Fruit fly (Drosophila melanogaster) ovary, adult (tissue): ENCODE data around the gene Cyp4ae1.

Experiments used
- CG17801 ChIP-seq: fragments of 200-800 bp; optimal IDR thresholded peaks from 2 replicates; lab custom pipeline; 2019; ENCODE audit warnings: missing biosample characterization, mild to moderate bottlenecking, missing genetic modification characterization, moderate library complexity; ENCODE audit not compliant: partially characterized antibody

Cyp4ae1 gene

dm6 chrX:2142935-2143312 lies 35.9 kb upstream of the Cyp4ae1 start:
- TF ChIP-seq CG17801, result no peak

- TF ChIP-seq CG17801, result peak; percentile 73
These were observed 33.7 kb upstream of the Cyp4ae1 start, which contains the start of gene Pgd for dm6 chrX:2145114-2145513. Gene Pgd, plus strand, starts transcription at chrX:2145136.

dm6 chrX:2145690-2146470 lies 32.9 kb upstream of the Cyp4ae1 start:
- peak; percentile 80 for TF ChIP-seq CG17801

DNA sequence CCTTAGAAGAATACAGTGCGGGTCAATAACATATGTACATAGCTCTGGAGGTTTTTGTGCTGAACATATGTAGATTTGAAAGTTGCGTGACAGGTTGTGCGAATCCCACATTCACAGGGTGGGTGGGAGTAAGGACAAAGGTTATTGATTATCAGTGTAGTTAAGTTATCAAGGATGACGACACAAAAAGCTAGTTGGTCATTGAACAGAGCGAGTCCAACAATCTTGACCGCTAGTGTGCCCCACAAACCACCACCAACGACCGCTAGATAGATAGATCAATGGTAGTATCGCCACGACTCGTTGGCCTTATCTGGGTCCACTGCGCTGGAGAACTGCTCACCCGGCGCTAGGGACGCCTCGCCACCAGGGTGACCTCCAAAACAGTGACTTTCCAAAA lies 32.2 kb upstream of the Cyp4ae1 start:
- no peak for TF ChIP-seq CG17801

dm6 chrX:2147475-2147874 lies 31.3 kb upstream of the Cyp4ae1 start:
- TF ChIP-seq CG17801, result no peak

- no peak for TF ChIP-seq CG17801
These were observed 30.1 kb upstream of the Cyp4ae1 start for dm6 chrX:2148671-2149070.

- TF ChIP-seq CG17801, result peak; percentile 41
These were observed 29.3 kb upstream of the Cyp4ae1 start, which contains the start of gene bcn92 for dm6 chrX:2149478-2149877. Gene bcn92, minus strand, starts transcription at chrX:2149647.

DNA sequence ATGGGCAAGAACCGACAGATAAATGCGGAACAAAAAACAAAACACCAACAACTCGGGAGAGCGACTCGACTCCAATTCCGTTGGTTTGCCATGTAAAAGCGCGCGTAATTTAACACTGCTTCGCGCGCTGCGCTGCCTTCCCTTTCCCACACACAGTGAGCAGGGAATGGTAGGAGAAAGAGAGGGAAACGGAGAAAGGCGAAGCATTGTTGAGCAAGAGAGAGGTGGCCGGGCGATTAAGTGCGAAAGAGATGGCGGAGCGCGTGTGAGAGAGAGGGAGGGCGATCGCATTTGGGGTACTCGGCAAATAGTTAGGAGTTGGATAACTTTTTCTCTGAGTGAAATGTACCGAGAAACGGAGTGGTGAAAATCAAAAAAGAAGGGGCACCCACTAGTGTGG lies 22.9 kb upstream of the Cyp4ae1 start:
- peak; percentile 38 for TF ChIP-seq CG17801

DNA sequence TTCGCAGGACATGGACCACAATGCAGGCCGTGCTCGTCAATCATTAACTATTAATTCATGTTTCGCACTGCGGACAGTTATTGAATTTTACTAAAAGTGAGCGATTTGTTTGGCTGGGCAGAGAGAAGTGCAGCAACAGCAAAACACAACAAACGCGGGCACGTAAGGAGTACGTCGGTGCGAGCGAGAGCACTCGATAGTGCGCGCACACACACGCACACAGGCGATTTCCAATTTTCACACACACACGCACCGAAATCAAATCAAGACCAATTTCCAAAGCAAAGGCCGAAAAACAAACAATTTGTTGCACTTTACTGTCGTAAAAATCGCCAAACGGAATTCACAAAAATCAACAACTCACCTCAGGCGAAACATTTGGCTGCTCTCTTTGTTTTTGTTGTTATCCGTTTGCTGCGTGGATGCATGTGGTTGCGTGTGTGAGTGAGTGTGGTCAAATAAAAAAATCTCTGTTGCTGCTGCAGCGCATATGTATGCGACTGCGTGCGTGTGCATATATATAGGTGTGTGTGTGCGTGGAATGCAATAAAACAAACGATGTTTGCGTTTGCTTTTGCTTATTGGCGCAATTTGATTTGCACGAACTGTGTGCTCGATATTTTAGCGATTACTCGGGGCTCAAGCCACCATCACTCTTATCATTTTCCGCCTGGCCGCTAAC lies 20.7 kb upstream of the Cyp4ae1 start:
- TF ChIP-seq CG17801, result no peak

DNA sequence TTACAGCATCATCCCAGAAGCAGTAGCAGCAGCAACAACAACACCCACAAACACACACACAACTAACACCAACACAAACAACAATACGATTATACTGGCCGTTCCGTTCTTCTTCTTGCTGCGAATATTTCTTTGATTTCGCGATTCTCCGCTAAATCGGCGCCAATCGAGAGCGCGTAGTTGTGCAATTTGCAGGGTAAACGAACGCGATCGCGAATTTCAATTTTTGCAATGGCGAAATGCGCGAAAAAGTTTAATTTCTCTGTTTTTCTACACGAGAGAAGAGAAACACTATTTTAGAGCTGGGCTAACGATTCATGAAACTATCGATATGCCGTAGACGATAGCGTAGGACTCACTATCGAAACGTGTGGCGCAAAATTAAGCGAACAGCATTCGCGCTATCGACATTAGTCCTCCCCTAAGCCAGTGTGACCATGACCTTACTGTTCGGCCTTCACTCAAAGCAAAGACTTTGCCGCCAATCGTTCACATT lies 20.1 kb upstream of the Cyp4ae1 start, which contains the start of gene wapl:
wapl (minus strand) TSS at position 316 of the 496 bp plus-strand sequence.
- peak; percentile 52 for TF ChIP-seq CG17801

DNA sequence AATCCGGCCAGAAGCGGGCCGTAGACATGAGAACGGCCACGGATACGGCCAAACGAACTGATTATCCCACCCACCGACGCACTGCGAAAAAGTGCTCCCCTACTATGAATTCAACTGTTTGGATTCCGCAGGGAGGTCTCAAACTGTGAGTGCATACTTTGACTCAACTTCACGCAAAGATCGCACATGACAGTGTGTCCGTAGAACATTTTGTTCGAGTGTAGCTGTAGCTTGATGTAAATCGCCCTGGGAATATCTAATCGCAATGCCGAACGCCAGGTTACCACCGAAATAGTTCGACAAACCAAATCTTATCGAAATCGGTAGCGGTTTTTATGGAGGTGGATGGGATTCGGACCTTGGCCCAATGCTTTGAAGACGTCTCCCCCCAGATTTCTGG lies 17.8 kb upstream of the Cyp4ae1 start:
- TF ChIP-seq CG17801, result no peak

dm6 chrX:2162130-2162907 lies 16.5 kb upstream of the Cyp4ae1 start, which contains the start of the genes Cyp4d1 and CG3630:
Gene Cyp4d1, minus strand, starts transcription at chrX:2162180.
Gene CG3630, plus strand, starts transcription at chrX:2162196.
- no peak for TF ChIP-seq CG17801

DNA sequence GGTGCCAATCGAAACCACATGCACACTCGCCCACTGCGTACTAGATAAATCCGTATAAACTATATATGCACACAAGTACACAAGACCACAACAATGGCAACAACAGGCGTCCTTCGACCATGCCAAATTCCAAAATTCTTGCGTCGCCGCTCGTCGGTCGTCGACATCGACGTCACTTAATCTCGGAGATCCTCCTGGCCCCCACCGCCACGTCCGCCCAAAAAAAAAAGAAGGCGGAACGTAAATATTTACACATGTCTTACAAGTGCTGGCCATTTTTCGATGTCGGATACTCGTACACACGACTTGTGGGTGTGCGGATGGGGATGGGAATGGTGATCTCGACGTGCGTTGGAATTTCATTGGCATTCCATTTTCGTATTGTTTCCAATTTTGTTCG lies 15.4 kb upstream of the Cyp4ae1 start:
- TF ChIP-seq CG17801, result no peak

- TF ChIP-seq CG17801, result no peak
These were observed 13.4 kb upstream of the Cyp4ae1 start for dm6 chrX:2165394-2165793.

- TF ChIP-seq CG17801, result no peak
These were observed 12.7 kb upstream of the Cyp4ae1 start for dm6 chrX:2166129-2166528.

DNA sequence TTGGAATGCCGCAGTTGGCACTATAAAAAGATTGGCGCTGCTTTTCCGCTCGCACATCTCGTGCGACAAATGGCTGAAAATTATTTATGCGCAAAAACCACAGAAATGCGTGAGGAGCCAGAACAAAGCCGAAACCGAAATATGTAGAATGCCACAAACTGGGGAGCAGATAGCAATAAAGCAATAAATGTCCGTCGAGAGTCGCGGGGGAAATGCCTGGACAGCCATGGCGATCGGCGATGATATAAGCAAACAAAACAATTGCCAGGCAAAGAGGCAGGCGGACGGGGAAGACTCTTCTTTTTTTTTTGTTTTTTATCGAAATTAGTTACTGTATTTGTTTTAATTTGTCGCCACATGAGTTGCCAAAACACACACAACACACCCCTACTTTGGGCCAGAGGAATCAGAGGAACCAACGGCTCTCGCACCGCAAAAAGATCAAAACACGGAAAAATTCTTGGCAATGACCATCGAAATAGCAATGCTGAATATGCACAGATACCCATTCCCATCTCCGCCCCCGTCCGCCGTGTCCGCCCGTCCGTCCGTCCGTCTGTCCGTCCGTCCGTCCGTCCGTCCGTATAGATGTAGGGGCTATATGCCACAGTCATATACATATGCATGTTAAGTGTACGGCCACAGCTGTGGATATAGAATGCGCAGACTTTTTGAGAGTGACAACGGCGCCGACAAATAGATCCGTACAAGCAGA lies 10.2 kb upstream of the Cyp4ae1 start:
- no peak for TF ChIP-seq CG17801
